Worm (Caenorhabditis elegans): ENCODE results near the gene faah-5.

- TF ChIP-seq him-1 (tag; optimal IDR thresholded peaks at IDR 0.05) (no peak), dao-5 (tag; optimal IDR thresholded peaks at IDR 0.05) (no peak), W03F9.2 (tag; optimal IDR thresholded peaks at IDR 0.05) (no peak)
Observed at ce11 chrIII:11935948-11936280, 44.7 kb upstream of the faah-5 start.

Data from whole organism, L4/young adult.